Worm (Caenorhabditis elegans) whole organism, early embryonic: ENCODE measurements around the gene K06H6.4.

ENCODE experiments used
- F13C5.2 ChIP-seq: sonication (generic microtip); optimal IDR thresholded peaks from 2 replicates; lab custom pipeline; 2017; ENCODE audit warnings: mild to moderate bottlenecking, missing genetic modification characterization, inconsistent platforms, missing compliant biosample characterization
- ama-1 ChIP-seq: fragments of 150-350 bp; optimal IDR thresholded peaks from 2 replicates; lab custom pipeline; 2014

DNA sequence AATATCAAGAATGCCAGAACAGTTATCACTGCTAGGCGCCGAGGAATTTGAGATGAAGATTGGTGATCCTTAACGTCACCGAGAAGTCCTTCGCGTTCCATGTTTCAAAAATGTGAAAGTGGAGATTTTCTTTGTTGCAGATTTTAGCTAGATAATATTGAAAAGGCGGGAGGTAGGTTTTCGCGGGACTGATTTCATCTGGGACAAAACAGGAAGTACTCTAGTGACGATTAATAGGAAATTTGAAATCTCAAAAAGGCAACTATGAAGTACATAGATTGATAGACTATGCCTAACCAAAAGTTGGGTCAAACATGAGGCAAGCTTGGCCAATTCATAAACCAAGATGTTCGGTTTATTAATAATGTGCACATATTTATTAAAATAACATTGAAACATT is 26.0 kb upstream of the K06H6.4 start, which contains the start of gene C14C6.8:
- TF ChIP-seq ama-1 (lab: Kevin White, UChicago) (no peak), F13C5.2 (tag; lab: Kevin White, UChicago) (no peak)
